Worm (Caenorhabditis elegans) whole organism, young adult: ENCODE data around the gene R13D11.4.
A peak's percentile ranks its signal among the peaks of the same experiment; 100 is the strongest.

ENCODE experiments used
- B0035.1 ChIP-seq: sonication (generic microtip); optimal IDR thresholded peaks from 2 replicates; lab custom pipeline; 2016; ENCODE audit warnings: missing genetic modification characterization, mild to moderate bottlenecking, missing compliant biosample characterization, missing genotype, missing genetic modification reagents
- B0336.3 ChIP-seq: fragments of 200-800 bp; sonication (Bioruptor generic); IDR thresholded peaks from 2 replicates; pipeline ENCODE4 v1.3.6; 2022; ENCODE audit warnings: missing genetic modification characterization, missing compliant biosample characterization
- C17E4.6 ChIP-seq: fragments of 200-800 bp; sonication (Bioruptor generic); IDR thresholded peaks from 2 replicates; pipeline ENCODE4 v1.3.6; 2022; ENCODE audit warnings: missing genetic modification reagents, missing genetic modification characterization, missing compliant biosample characterization
- D2030.7 ChIP-seq: fragments of 200-800 bp; sonication (Bioruptor generic); IDR thresholded peaks from 2 replicates; pipeline ENCODE4 v1.3.6; 2022; ENCODE audit warnings: missing genetic modification reagents, missing genetic modification characterization, missing compliant biosample characterization
- F10E7.11 ChIP-seq: sonication (generic microtip); optimal IDR thresholded peaks from 2 replicates; lab custom pipeline; 2017; ENCODE audit warnings: mild to moderate bottlenecking, missing genetic modification characterization, moderate library complexity, missing compliant biosample characterization
- F22D6.2 ChIP-seq: sonication (generic microtip); optimal IDR thresholded peaks from 2 replicates; lab custom pipeline; 2016; ENCODE audit warnings: mild to moderate bottlenecking, missing genetic modification characterization, missing compliant biosample characterization
- F37B4.10 ChIP-seq: fragments of 200-800 bp; sonication (Bioruptor generic); IDR thresholded peaks from 2 replicates; pipeline ENCODE4 v1.3.6; 2022; ENCODE audit warnings: missing genetic modification characterization, missing compliant biosample characterization
- F57A8.1 ChIP-seq: fragments of 200-800 bp; sonication (Bioruptor generic); optimal IDR thresholded peaks from 2 replicates; lab custom pipeline; 2018; ENCODE audit warnings: mild to moderate bottlenecking, missing genetic modification characterization, moderate library complexity, missing compliant biosample characterization
- K11D2.4 ChIP-seq: fragments of 200-800 bp; sonication (Bioruptor generic); IDR thresholded peaks from 2 replicates; pipeline ENCODE4 v1.3.6; 2022; ENCODE audit warnings: missing genetic modification reagents, missing genetic modification characterization, missing compliant biosample characterization
- T07F8.4 ChIP-seq: sonication (generic microtip); optimal IDR thresholded peaks from 2 replicates; lab custom pipeline; 2016; ENCODE audit warnings: mild to moderate bottlenecking, missing genetic modification characterization, moderate library complexity, missing compliant biosample characterization
- Y53F4B.3 ChIP-seq: fragments of 200-800 bp; sonication (Bioruptor generic); IDR thresholded peaks from 2 replicates; pipeline ENCODE4 v1.3.6; 2022; ENCODE audit warnings: missing genetic modification reagents, missing genetic modification characterization, missing compliant biosample characterization
- Y56A3A.18 ChIP-seq: fragments of 200-800 bp; sonication (Bioruptor generic); IDR thresholded peaks from 2 replicates; pipeline ENCODE4 v1.3.6; 2022; ENCODE audit warnings: missing genetic modification reagents, missing genetic modification characterization, missing compliant biosample characterization
- akir-1 ChIP-seq: fragments of 200-800 bp; sonication (Bioruptor generic); optimal IDR thresholded peaks from 2 replicates; lab custom pipeline; 2018; ENCODE audit warnings: mild to moderate bottlenecking, missing genetic modification characterization, moderate library complexity, missing compliant biosample characterization
- ama-1 ChIP-seq, 3 experiments: fragments of 150-350 bp in 1 of 3; sonication (generic microtip) in 2 of 3; optimal IDR thresholded peaks; 2 replicates each; lab custom pipeline; 2014 to 2018; ENCODE audit warnings: missing biosample characterization in 2 of 3, missing genetic modification characterization in 2 of 3, missing genetic modification reagents in 2 of 3
- athp-1 ChIP-seq: sonication (generic microtip); optimal IDR thresholded peaks from 2 replicates; lab custom pipeline; 2017; ENCODE audit warnings: mild to moderate bottlenecking, missing genetic modification characterization, missing compliant biosample characterization
- ceh-40 ChIP-seq: fragments of 200-800 bp; sonication (Bioruptor generic); IDR thresholded peaks from 2 replicates; pipeline ENCODE4 v1.3.6; 2022; ENCODE audit warnings: missing genetic modification characterization, missing compliant biosample characterization
- dox-1 ChIP-seq: fragments of 200-800 bp; sonication (Bioruptor generic); IDR thresholded peaks from 2 replicates; pipeline ENCODE4 v1.3.6; 2022; ENCODE audit warnings: missing genetic modification reagents, missing genetic modification characterization, missing compliant biosample characterization
- egl-18 ChIP-seq: fragments of 200-800 bp; sonication (Bioruptor generic); IDR thresholded peaks from 2 replicates; pipeline ENCODE4 v1.3.6; 2022; ENCODE audit warnings: missing genetic modification reagents, missing genetic modification characterization, missing compliant biosample characterization
- ets-4 ChIP-seq: fragments of 200-800 bp; sonication (Bioruptor generic); optimal IDR thresholded peaks from 2 replicates; lab custom pipeline; 2018; ENCODE audit warnings: mild to moderate bottlenecking, missing genetic modification characterization, missing compliant biosample characterization
- gei-17 ChIP-seq: fragments of 200-800 bp; sonication (Bioruptor generic); optimal IDR thresholded peaks from 2 replicates; lab custom pipeline; 2018; ENCODE audit warnings: mild to moderate bottlenecking, missing genetic modification characterization, missing compliant biosample characterization
- hlh-12 ChIP-seq: sonication (generic microtip); optimal IDR thresholded peaks from 2 replicates; lab custom pipeline; 2016; ENCODE audit warnings: missing genetic modification characterization, missing compliant biosample characterization
- hmg-20 ChIP-seq: fragments of 200-800 bp; sonication (Bioruptor generic); IDR thresholded peaks from 2 replicates; pipeline ENCODE4 v1.3.6; 2022; ENCODE audit warnings: missing genetic modification reagents, missing genetic modification characterization, missing compliant biosample characterization
- lin-26 ChIP-seq: fragments of 200-800 bp; sonication (Bioruptor generic); IDR thresholded peaks from 2 replicates; pipeline ENCODE4 v1.3.6; 2022; ENCODE audit warnings: missing genetic modification reagents, missing genetic modification characterization, missing compliant biosample characterization
- lin-40 ChIP-seq: sonication (generic microtip); optimal IDR thresholded peaks from 2 replicates; lab custom pipeline; 2016; ENCODE audit warnings: missing genetic modification characterization, mild to moderate bottlenecking, missing compliant biosample characterization, missing genotype, missing genetic modification reagents
- lin-54 ChIP-seq: fragments of 200-800 bp; sonication (Bioruptor generic); optimal IDR thresholded peaks from 2 replicates; lab custom pipeline; 2018; ENCODE audit warnings: mild to moderate bottlenecking, missing genetic modification characterization, missing compliant biosample characterization
- lsl-1 ChIP-seq: fragments of 200-800 bp; sonication (Bioruptor generic); optimal IDR thresholded peaks from 2 replicates; lab custom pipeline; 2018; ENCODE audit warnings: mild to moderate bottlenecking, missing genetic modification characterization, moderate library complexity, missing compliant biosample characterization
- madf-3 ChIP-seq: fragments of 200-800 bp; sonication (Bioruptor generic); IDR thresholded peaks from 2 replicates; pipeline ENCODE4 v1.3.6; 2022; ENCODE audit warnings: missing genetic modification reagents, missing genetic modification characterization, missing compliant biosample characterization
- madf-6 ChIP-seq: fragments of 200-800 bp; sonication (Bioruptor generic); IDR thresholded peaks from 2 replicates; pipeline ENCODE4 v1.3.6; 2022; ENCODE audit warnings: missing genetic modification reagents, missing genetic modification characterization, missing compliant biosample characterization
- mxl-1 ChIP-seq: sonication (generic microtip); optimal IDR thresholded peaks from 2 replicates; lab custom pipeline; 2016; ENCODE audit warnings: missing genetic modification characterization, missing compliant biosample characterization
- nfyb-1 ChIP-seq: fragments of 200-800 bp; sonication (Bioruptor generic); IDR thresholded peaks from 2 replicates; pipeline ENCODE4 v1.3.6; 2022; ENCODE audit warnings: missing genetic modification reagents, missing genetic modification characterization, missing compliant biosample characterization
- nhr-179 ChIP-seq: sonication (generic microtip); optimal IDR thresholded peaks from 2 replicates; lab custom pipeline; 2016; ENCODE audit warnings: mild to moderate bottlenecking, missing genetic modification characterization, missing compliant biosample characterization
- nhr-27 ChIP-seq: fragments of 200-800 bp; sonication (Bioruptor generic); optimal IDR thresholded peaks from 2 replicates; lab custom pipeline; 2018; ENCODE audit warnings: mild to moderate bottlenecking, missing genetic modification characterization, moderate library complexity, missing compliant biosample characterization
- pbrm-1 ChIP-seq: fragments of 200-800 bp; sonication (Bioruptor generic); IDR thresholded peaks from 2 replicates; pipeline ENCODE4 v1.3.6; 2022; ENCODE audit warnings: missing genetic modification reagents, missing genetic modification characterization, missing compliant biosample characterization
- rcor-1 ChIP-seq: fragments of 200-800 bp; sonication (Bioruptor generic); IDR thresholded peaks from 2 replicates; pipeline ENCODE4 v1.3.6; 2022; ENCODE audit warnings: missing genetic modification reagents, missing genetic modification characterization, missing compliant biosample characterization
- rec-8 ChIP-seq, 2 experiments: sonication (generic microtip); optimal IDR thresholded peaks; 2 replicates each; lab custom pipeline; 2016; ENCODE audit warnings: mild to moderate bottlenecking in 2 of 2, missing genetic modification characterization in 2 of 2, missing genetic modification reagents in 2 of 2, missing genotype in 2 of 2, missing biosample characterization in 1 of 2, missing compliant biosample characterization in 1 of 2, moderate library complexity in 1 of 2
- rpc-1 ChIP-seq, 2 experiments: fragments of 150-350 bp in 1 of 2; sonication (generic microtip) in 1 of 2; optimal IDR thresholded peaks; 2 replicates each; lab custom pipeline; 2014 to 2018; ENCODE audit warnings: missing biosample characterization in 1 of 2, missing genetic modification characterization in 1 of 2, missing genetic modification reagents in 1 of 2, missing genotype in 1 of 2
- snpc-1.1 ChIP-seq: sonication (generic microtip); optimal IDR thresholded peaks from 2 replicates; lab custom pipeline; 2017; ENCODE audit warnings: missing genetic modification characterization, mild to moderate bottlenecking, missing compliant biosample characterization, antibody characterized with exemption, moderate library complexity, missing genotype, missing genetic modification reagents; ENCODE audit not compliant: insufficient read depth
- tbp1 ChIP-seq: fragments of 200-800 bp; sonication (Bioruptor generic); optimal IDR thresholded peaks from 2 replicates; lab custom pipeline; 2018; ENCODE audit warnings: mild to moderate bottlenecking, missing genetic modification characterization, missing compliant biosample characterization
- tlf-1 ChIP-seq: fragments of 200-800 bp; sonication (Bioruptor generic); optimal IDR thresholded peaks from 2 replicates; lab custom pipeline; 2018; ENCODE audit warnings: mild to moderate bottlenecking, missing genetic modification characterization, missing compliant biosample characterization
- ztf-18 ChIP-seq: sonication (generic microtip); optimal IDR thresholded peaks from 2 replicates; lab custom pipeline; 2016; ENCODE audit warnings: missing genotype, mild to moderate bottlenecking, missing genetic modification characterization, missing compliant biosample characterization
- ztf-26 ChIP-seq: sonication (generic microtip); optimal IDR thresholded peaks from 2 replicates; lab custom pipeline; 2017; ENCODE audit warnings: missing genetic modification characterization, missing compliant biosample characterization
- ztf-28 ChIP-seq: fragments of 200-800 bp; sonication (Bioruptor generic); IDR thresholded peaks from 2 replicates; pipeline ENCODE4 v1.3.6; 2022; ENCODE audit warnings: missing genetic modification reagents, missing genetic modification characterization, missing compliant biosample characterization
- ztf-6 ChIP-seq: fragments of 200-800 bp; sonication (Bioruptor generic); IDR thresholded peaks from 2 replicates; pipeline ENCODE4 v1.3.6; 2022; ENCODE audit warnings: missing genetic modification reagents, missing genetic modification characterization, missing compliant biosample characterization

Gene R13D11.4

ce11 chrV:854966-855365 is 44.4 kb downstream of the R13D11.4 start, which contains the start of gene K09C6.9:
TSS of gene K09C6.9 (minus strand) at chrV:855066.
- TF ChIP-seq akir-1 (GFP tag; lab: Kevin White, UChicago) (no peak), F22D6.2 (no peak), pbrm-1 (GFP tag; lab: Robert Waterston, UW) (no peak), F57A8.1 (GFP tag; lab: Kevin White, UChicago) (no peak), F10E7.11 (tag; lab: Kevin White, UChicago) (no peak), hmg-20 (GFP tag; lab: Robert Waterston, UW) (no peak), nhr-27 (no peak), lin-40 (no peak), athp-1 (tag; lab: Kevin White, UChicago) (no peak), T07F8.4 (no peak), ceh-40 (no peak), B0336.3 (no peak), Y53F4B.3 (GFP tag; lab: Robert Waterston, UW) (no peak)
- TF ChIP-seq, all 124 proteins: peak for 0

ce11 chrV:856549-856948 is 45.9 kb downstream of the R13D11.4 start, which contains the start of gene K09C6.2:
TSS of gene K09C6.2 (plus strand) at chrV:856849.
- no peak for TF ChIP-seq nfyb-1
- no peak for TF ChIP-seq ztf-26 (tag; lab: Kevin White, UChicago)
- no peak for TF ChIP-seq K11D2.4 (GFP tag; lab: Robert Waterston, UW)
- no peak for TF ChIP-seq F37B4.10 (GFP tag; lab: Robert Waterston, UW)

ce11 chrV:858841-859456 is 48.3 kb downstream of the R13D11.4 start:
- TF ChIP-seq rec-8 (tag; optimal IDR thresholded peaks at IDR 0.05; lab: Kevin White, UChicago) (no peak), T07F8.4 (no peak), lsl-1 (peak; percentile 7), tlf-1 (no peak), ama-1 (optimal IDR thresholded peaks at IDR 0.05; lab: Kevin White, UChicago) (no peak), ama-1 (GFP tag; optimal IDR thresholded peaks at IDR 0.05; lab: Kevin White, UChicago) (no peak), nhr-27 (no peak), gei-17 (no peak), lin-40 (no peak), egl-18 (GFP tag; lab: Robert Waterston, UW) (0 out of 2 replicates have a peak, but pooled peaks have one; percentile 43), lin-54 (no peak), dox-1 (GFP tag; lab: Robert Waterston, UW) (peak; percentile 60), ztf-18 (tag; lab: Kevin White, UChicago) (peak; percentile 11), rpc-1 (optimal IDR thresholded peaks at IDR 0.05; lab: Kevin White, UChicago) (peak; percentile 54), rpc-1 (tag; optimal IDR thresholded peaks at IDR 0.05; lab: Kevin White, UChicago) (peak; percentile 74), F10E7.11 (tag; lab: Kevin White, UChicago) (no peak), tbp1 (GFP tag; lab: Kevin White, UChicago) (peak; percentile 79), nhr-179 (no peak), snpc-1.1 (tag; lab: Kevin White, UChicago) (peak; percentile 90), madf-6 (peak; percentile 81), madf-3 (GFP tag; lab: Robert Waterston, UW) (no peak), rcor-1 (GFP tag; lab: Robert Waterston, UW) (peak; percentile 71), ztf-6 (GFP tag; lab: Robert Waterston, UW) (0 out of 2 replicates have a peak, but pooled peaks have one; percentile 51), pbrm-1 (GFP tag; lab: Robert Waterston, UW) (no peak), hmg-20 (GFP tag; lab: Robert Waterston, UW) (0 out of 2 replicates have a peak, but pooled peaks have one; percentile 67), C17E4.6 (GFP tag; lab: Robert Waterston, UW) (no peak), B0035.1 (tag; lab: Kevin White, UChicago) (no peak), lin-26 (GFP tag; lab: Robert Waterston, UW) (peak; percentile 83), D2030.7 (GFP tag; lab: Robert Waterston, UW) (peak; percentile 56; the same call in 1 of the 2 replicates), ztf-28 (no peak), ets-4 (GFP tag; lab: Kevin White, UChicago) (no peak), ceh-40 (no peak), hlh-12 (tag; lab: Kevin White, UChicago) (no peak), mxl-1 (tag; lab: Kevin White, UChicago) (peak; percentile 32), Y56A3A.18 (GFP tag; lab: Robert Waterston, UW) (peak; percentile 84)
